Fruit fly (Drosophila melanogaster) whole organism, adult: ENCODE measurements around the gene CG43131.

Experiments
- CG11617 ChIP-seq: fragments of 200-800 bp; sonication (Bioruptor generic); optimal IDR thresholded peaks from 2 replicates; lab custom pipeline; 2017; ENCODE audit warnings: mild to moderate bottlenecking, missing biosample characterization, missing genetic modification reagents, missing genetic modification characterization
- CG12768 ChIP-seq: fragments of 200-800 bp; sonication (Bioruptor generic); optimal IDR thresholded peaks from 2 replicates; lab custom pipeline; 2017; ENCODE audit warnings: missing biosample characterization, missing genetic modification characterization, mild to moderate bottlenecking, moderate library complexity, missing genetic modification reagents
- CG14711 ChIP-seq: fragments of 200-800 bp; sonication (Bioruptor generic); optimal IDR thresholded peaks from 2 replicates; lab custom pipeline; 2018; ENCODE audit warnings: missing biosample characterization, mild to moderate bottlenecking, missing genetic modification characterization, moderate library complexity
- CG1620 ChIP-seq: fragments of 200-800 bp; sonication (Bioruptor generic); optimal IDR thresholded peaks from 2 replicates; lab custom pipeline; 2016; ENCODE audit warnings: missing biosample characterization, missing genetic modification characterization
- CG33017 ChIP-seq: fragments of 200-800 bp; sonication (Bioruptor generic); optimal IDR thresholded peaks from 2 replicates; lab custom pipeline; 2018; ENCODE audit warnings: missing biosample characterization, mild to moderate bottlenecking, missing genetic modification characterization, moderate library complexity
- CG5204 ChIP-seq: fragments of 200-800 bp; sonication (Bioruptor generic); optimal IDR thresholded peaks from 2 replicates; lab custom pipeline; 2016; ENCODE audit warnings: missing biosample characterization, missing genetic modification characterization
- CG7045 ChIP-seq: fragments of 200-800 bp; sonication (Bioruptor generic); optimal IDR thresholded peaks from 2 replicates; lab custom pipeline; 2017; ENCODE audit warnings: missing biosample characterization, mild to moderate bottlenecking, missing genetic modification characterization
- CG7101 ChIP-seq: fragments of 200-800 bp; sonication (Bioruptor generic); optimal IDR thresholded peaks from 2 replicates; lab custom pipeline; 2018; ENCODE audit warnings: missing biosample characterization, mild to moderate bottlenecking, missing genetic modification characterization, moderate library complexity
- Clk ChIP-seq: fragments of 200-800 bp; sonication (Bioruptor generic); optimal IDR thresholded peaks from 2 replicates; lab custom pipeline; 2017; ENCODE audit warnings: missing biosample characterization, missing genetic modification characterization
- Crg-1 ChIP-seq: fragments of 200-800 bp; sonication (Bioruptor generic); optimal IDR thresholded peaks from 2 replicates; lab custom pipeline; 2016; ENCODE audit warnings: missing biosample characterization, missing genetic modification characterization
- Hr96 ChIP-seq: fragments of 200-800 bp; sonication (Bioruptor generic); optimal IDR thresholded peaks from 2 replicates; lab custom pipeline; 2016; ENCODE audit warnings: missing biosample characterization, missing genetic modification characterization
- Mnt ChIP-seq: fragments of 200-800 bp; sonication (Bioruptor generic); optimal IDR thresholded peaks from 2 replicates; lab custom pipeline; 2016; ENCODE audit warnings: missing biosample characterization, mild to moderate bottlenecking, missing genetic modification characterization
- bab1 ChIP-seq: fragments of 200-800 bp; sonication (Bioruptor generic); optimal IDR thresholded peaks from 3 replicates; lab custom pipeline; 2019; ENCODE audit warnings: missing biosample characterization, mild to moderate bottlenecking, missing genetic modification characterization, moderate library complexity
- cic ChIP-seq: fragments of 200-800 bp; sonication (Bioruptor generic); optimal IDR thresholded peaks from 2 replicates; lab custom pipeline; 2017; ENCODE audit warnings: missing biosample characterization, mild to moderate bottlenecking, missing genetic modification characterization, moderate library complexity
- cnc ChIP-seq, 2 experiments: fragments of >200 bp; optimal IDR thresholded peaks; 2 replicates each; lab custom pipeline; 2017
- kay ChIP-seq: fragments of 200-800 bp; sonication (Bioruptor generic); peaks from one replicate; lab custom pipeline; 2016; ENCODE audit warnings: missing biosample characterization, missing genetic modification characterization, borderline replicate concordance
- ovo ChIP-seq: fragments of 200-800 bp; sonication (Bioruptor generic); optimal IDR thresholded peaks from 2 replicates; lab custom pipeline; 2016; ENCODE audit warnings: missing biosample characterization, missing genetic modification characterization
- pad ChIP-seq: fragments of 200-800 bp; sonication (Bioruptor generic); optimal IDR thresholded peaks from 3 replicates; lab custom pipeline; 2017; ENCODE audit warnings: missing biosample characterization, missing genetic modification characterization, mild to moderate bottlenecking, moderate library complexity, missing genetic modification reagents
- tj ChIP-seq: fragments of 200-800 bp; sonication (Bioruptor generic); optimal IDR thresholded peaks from 3 replicates; lab custom pipeline; 2017; ENCODE audit warnings: missing biosample characterization, mild to moderate bottlenecking, missing genetic modification characterization, moderate library complexity
- toe ChIP-seq: fragments of 200-800 bp; sonication (Bioruptor generic); optimal IDR thresholded peaks from 2 replicates; lab custom pipeline; 2016; ENCODE audit warnings: missing biosample characterization, missing genetic modification characterization

The CG43131 gene

dm6 chr3R:5079786-5080537 is 29.0 kb downstream of the CG43131 start:
- no peak for TF ChIP-seq CG11617 (GFP tag; lab: Kevin White, UChicago)
- TF ChIP-seq CG5204 (GFP tag; lab: Kevin White, UChicago) = no peak
- TF ChIP-seq tj = peak; percentile 3
- no peak for TF ChIP-seq CG7045

DNA sequence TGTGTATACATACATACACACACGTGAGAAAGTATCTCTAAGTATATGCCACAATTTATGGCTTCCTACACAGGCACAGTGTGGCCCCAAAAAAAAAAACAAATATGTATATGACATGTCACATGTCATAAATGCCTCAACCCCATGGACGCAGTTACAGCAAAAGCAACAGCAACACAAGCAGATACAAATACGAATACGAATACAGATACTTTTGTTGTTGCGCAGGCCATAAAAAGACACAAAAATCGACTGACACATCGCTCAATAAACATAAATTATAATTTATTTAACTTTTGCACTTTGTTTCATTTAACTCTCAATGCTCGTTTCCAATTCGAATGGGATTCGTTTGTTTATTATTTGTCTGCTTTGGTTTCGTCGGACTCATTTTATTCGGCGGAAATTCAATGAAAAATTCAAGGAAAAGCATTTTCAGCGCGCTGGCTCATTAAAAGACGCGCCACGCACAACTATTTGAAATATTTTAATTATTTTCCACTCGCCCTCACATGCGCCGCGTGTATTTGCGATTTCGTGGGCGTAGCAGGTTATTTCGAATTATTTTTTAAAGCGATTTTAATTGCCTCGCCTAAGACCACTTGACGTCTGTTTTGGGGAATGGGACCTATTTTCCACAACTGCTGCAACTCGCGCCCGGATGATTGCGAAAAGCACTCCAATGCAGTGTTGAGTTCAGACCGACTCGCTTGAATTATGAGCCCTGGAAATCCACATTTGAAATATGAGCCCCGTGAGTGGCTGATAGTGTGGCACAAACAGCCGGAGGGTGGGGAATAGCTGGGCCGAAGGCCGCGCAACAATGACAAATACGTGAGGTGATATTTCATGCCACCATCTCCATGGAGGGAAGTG is 31.9 kb downstream of the CG43131 start:
- TF ChIP-seq Crg-1 (GFP tag; lab: Kevin White, UChicago) (no peak), Mnt (GFP tag; lab: Kevin White, UChicago) (no peak), ovo (GFP tag; lab: Kevin White, UChicago) (no peak), CG11617 (GFP tag; lab: Kevin White, UChicago) (no peak), cnc (optimal IDR thresholded peaks at IDR 0.05; lab: Kevin White, UChicago) (no peak), pad (GFP tag; lab: Kevin White, UChicago) (no peak), Hr96 (GFP tag; lab: Kevin White, UChicago) (no peak), tj (no peak), Clk (GFP tag; lab: Kevin White, UChicago) (no peak)

DNA sequence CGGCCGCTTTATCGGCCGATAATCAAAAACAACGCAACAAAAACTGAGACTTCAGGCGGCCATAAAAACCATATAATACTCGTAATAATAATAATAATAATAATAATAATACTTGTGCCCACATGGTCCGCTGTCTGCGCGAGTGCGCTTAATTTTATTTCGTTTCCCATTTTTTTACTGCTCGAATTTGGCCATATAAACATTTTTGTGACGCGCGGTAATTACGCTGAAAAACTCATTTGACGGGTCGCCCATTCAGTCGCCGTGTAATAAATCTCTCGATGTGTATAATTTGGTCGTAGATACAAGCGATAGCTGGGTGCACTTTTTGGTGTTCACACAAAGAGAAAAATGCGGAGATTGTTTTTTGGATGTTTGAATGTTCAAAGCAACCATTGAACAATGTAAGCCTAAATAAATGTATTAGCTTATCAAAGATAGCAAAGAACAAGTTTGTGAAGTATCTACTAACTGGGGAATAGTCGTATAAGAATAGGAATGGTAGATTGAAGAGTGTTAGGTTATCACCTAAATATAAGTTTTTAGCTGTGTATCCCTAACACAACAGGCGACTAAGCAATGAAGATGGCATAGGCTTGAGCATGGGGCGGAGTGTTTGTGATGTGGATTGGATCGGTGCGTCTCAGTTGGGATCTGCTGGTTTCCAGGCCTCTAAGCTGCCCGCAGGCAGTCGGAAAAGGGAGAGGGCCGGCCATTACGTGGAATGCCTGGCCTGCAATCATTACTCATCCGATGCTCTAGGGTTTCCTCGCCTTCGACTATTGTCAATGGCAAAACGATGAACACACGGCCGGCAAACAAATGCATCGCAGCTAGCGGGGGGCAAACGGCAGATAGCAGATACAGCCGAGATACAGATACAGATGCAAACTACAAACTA is 32.8 kb downstream of the CG43131 start:
- TF ChIP-seq CG14711 (tag; lab: Kevin White, UChicago) = no peak
- no peak for TF ChIP-seq tj
- TF ChIP-seq bab1 (GFP tag; lab: Kevin White, UChicago) = no peak
- TF ChIP-seq CG33017 (tag; lab: Kevin White, UChicago) = no peak
- TF ChIP-seq CG1620 = no peak
- no peak for TF ChIP-seq ovo (GFP tag; lab: Kevin White, UChicago)
- TF ChIP-seq cic (GFP tag; lab: Kevin White, UChicago) = no peak
- no peak for TF ChIP-seq pad (GFP tag; lab: Kevin White, UChicago)
- no peak for TF ChIP-seq CG12768 (GFP tag; lab: Kevin White, UChicago)
- no peak for TF ChIP-seq cnc (optimal IDR thresholded peaks at IDR 0.05; lab: Kevin White, UChicago)
- TF ChIP-seq Clk (GFP tag; lab: Kevin White, UChicago) = no peak
- no peak for TF ChIP-seq kay (GFP tag; lab: Kevin White, UChicago)
- TF ChIP-seq CG7101 = no peak
- no peak for TF ChIP-seq Mnt (GFP tag; lab: Kevin White, UChicago)
- TF ChIP-seq CG11617 (GFP tag; lab: Kevin White, UChicago) = no peak
- no peak for TF ChIP-seq toe (GFP tag; lab: Kevin White, UChicago)
- no peak for TF ChIP-seq Hr96 (GFP tag; lab: Kevin White, UChicago)
- TF ChIP-seq CG5204 (GFP tag; lab: Kevin White, UChicago) = no peak

dm6 chr3R:5073809-5074208 is 35.2 kb downstream of the CG43131 start:
- TF ChIP-seq Mnt (GFP tag; lab: Kevin White, UChicago) = no peak
- TF ChIP-seq pad (GFP tag; lab: Kevin White, UChicago) = no peak
- no peak for TF ChIP-seq CG1620
- no peak for TF ChIP-seq CG11617 (GFP tag; lab: Kevin White, UChicago)
- TF ChIP-seq Hr96 (GFP tag; lab: Kevin White, UChicago) = no peak
- no peak for TF ChIP-seq bab1 (GFP tag; lab: Kevin White, UChicago)
- TF ChIP-seq CG5204 (GFP tag; lab: Kevin White, UChicago) = no peak
- TF ChIP-seq toe (GFP tag; lab: Kevin White, UChicago) = no peak
- TF ChIP-seq CG12768 (GFP tag; lab: Kevin White, UChicago) = no peak
- no peak for TF ChIP-seq kay (GFP tag; lab: Kevin White, UChicago)
- TF ChIP-seq cic (GFP tag; lab: Kevin White, UChicago) = no peak
- no peak for TF ChIP-seq CG7101
- TF ChIP-seq tj = no peak
- no peak for TF ChIP-seq CG14711 (tag; lab: Kevin White, UChicago)
- TF ChIP-seq Crg-1 (GFP tag; lab: Kevin White, UChicago) = no peak
- no peak for TF ChIP-seq CG33017 (tag; lab: Kevin White, UChicago)
- TF ChIP-seq ovo (GFP tag; lab: Kevin White, UChicago) = no peak
- no peak for TF ChIP-seq Clk (GFP tag; lab: Kevin White, UChicago)

DNA sequence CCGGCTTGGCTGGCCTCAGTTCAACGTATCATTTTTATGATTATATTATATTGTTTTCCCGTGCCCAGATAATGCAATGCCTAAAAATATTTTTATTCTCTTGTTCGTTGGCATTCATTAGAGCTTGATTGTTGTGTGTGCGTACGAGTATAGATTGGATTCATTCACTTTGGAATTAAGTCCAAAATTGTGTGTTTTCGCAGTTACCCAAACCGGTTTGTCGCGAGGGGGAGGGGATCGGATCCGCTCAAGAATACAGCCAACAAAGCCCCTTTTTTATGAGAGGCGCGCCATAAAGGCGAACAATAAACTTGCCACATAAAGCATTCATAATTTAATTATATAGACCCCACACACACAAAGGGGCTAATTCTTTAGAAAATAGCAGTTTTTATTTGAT is 41.6 kb downstream of the CG43131 start:
- TF ChIP-seq pad (GFP tag; lab: Kevin White, UChicago) = no peak
- TF ChIP-seq CG33017 (tag; lab: Kevin White, UChicago) = no peak
- no peak for TF ChIP-seq ovo (GFP tag; lab: Kevin White, UChicago)
- no peak for TF ChIP-seq Hr96 (GFP tag; lab: Kevin White, UChicago)
- no peak for TF ChIP-seq CG7045
- no peak for TF ChIP-seq CG5204 (GFP tag; lab: Kevin White, UChicago)
- TF ChIP-seq cnc (optimal IDR thresholded peaks at IDR 0.05; lab: Kevin White, UChicago) = no peak
- TF ChIP-seq CG14711 (tag; lab: Kevin White, UChicago) = no peak
- no peak for TF ChIP-seq toe (GFP tag; lab: Kevin White, UChicago)
- TF ChIP-seq CG7101 = no peak
- no peak for TF ChIP-seq Mnt (GFP tag; lab: Kevin White, UChicago)
- TF ChIP-seq cic (GFP tag; lab: Kevin White, UChicago) = no peak
- TF ChIP-seq kay (GFP tag; lab: Kevin White, UChicago) = no peak
- no peak for TF ChIP-seq Clk (GFP tag; lab: Kevin White, UChicago)
- TF ChIP-seq tj = no peak
- no peak for TF ChIP-seq CG11617 (GFP tag; lab: Kevin White, UChicago)
- no peak for TF ChIP-seq CG1620
